Fruit fly (Drosophila melanogaster) whole organism, embryonic: ENCODE data around the gene Ctr9.

ENCODE experiments used
- Abd-B ChIP-seq: fragments of 200-800 bp; sonication (Bioruptor generic); optimal IDR thresholded peaks from 2 replicates; lab custom pipeline; 2018; ENCODE audit warnings: missing biosample characterization, mild to moderate bottlenecking, missing genetic modification characterization, moderate library complexity
- C15 ChIP-seq: fragments of 200-800 bp; sonication (Bioruptor generic); IDR thresholded peaks from 3 replicates; pipeline ENCODE4 v1.3.6; 2022; ENCODE audit warnings: missing biosample characterization, missing genetic modification characterization
- CG12236 ChIP-seq: fragments of 200-800 bp; sonication (Bioruptor generic); optimal IDR thresholded peaks from 2 replicates; lab custom pipeline; 2016; ENCODE audit warnings: missing biosample characterization, missing genetic modification characterization
- CG12391 ChIP-seq: fragments of 200-800 bp; sonication (Bioruptor generic); optimal IDR thresholded peaks from 3 replicates; lab custom pipeline; 2018; ENCODE audit warnings: missing biosample characterization, mild to moderate bottlenecking, missing genetic modification characterization, moderate library complexity
- CG13123 ChIP-seq: fragments of 200-800 bp; sonication (Bioruptor generic); optimal IDR thresholded peaks from 2 replicates; lab custom pipeline; 2016; ENCODE audit warnings: missing biosample characterization, missing genetic modification characterization
- CG15514 ChIP-seq: fragments of 200-800 bp; sonication (Bioruptor generic); optimal IDR thresholded peaks from 3 replicates; lab custom pipeline; 2017; ENCODE audit warnings: missing biosample characterization, missing genetic modification characterization, mild to moderate bottlenecking, moderate library complexity, missing genetic modification reagents
- CG17612 ChIP-seq: fragments of 200-800 bp; sonication (Bioruptor generic); IDR thresholded peaks from 2 replicates; pipeline ENCODE4 v1.3.6; 2022; ENCODE audit warnings: missing biosample characterization, missing genetic modification characterization
- CG1792 ChIP-seq: fragments of 200-800 bp; sonication (Bioruptor generic); optimal IDR thresholded peaks from 2 replicates; lab custom pipeline; 2016; ENCODE audit warnings: missing biosample characterization, missing genetic modification characterization
- CG18764 ChIP-seq: fragments of 200-800 bp; sonication (Bioruptor generic); optimal IDR thresholded peaks from 3 replicates; lab custom pipeline; 2016; ENCODE audit warnings: missing biosample characterization, missing genetic modification characterization
- CG2712 ChIP-seq: fragments of 200-800 bp; optimal IDR thresholded peaks from 3 replicates; lab custom pipeline; 2019; ENCODE audit warnings: missing biosample characterization, mild to moderate bottlenecking, missing genetic modification characterization, moderate library complexity
- CG3065 ChIP-seq: fragments of 200-800 bp; sonication (Bioruptor generic); optimal IDR thresholded peaks from 2 replicates; lab custom pipeline; 2016; ENCODE audit warnings: missing biosample characterization, missing genetic modification characterization
- CG31388 ChIP-seq: fragments of 200-800 bp; sonication (Bioruptor generic); optimal IDR thresholded peaks from 2 replicates; lab custom pipeline; 2016; ENCODE audit warnings: missing biosample characterization, missing genetic modification characterization
- CG4820 ChIP-seq: fragments of 200-800 bp; sonication (Bioruptor generic); optimal IDR thresholded peaks from 3 replicates; lab custom pipeline; 2016; ENCODE audit warnings: missing biosample characterization, missing genetic modification characterization
- CG6175 ChIP-seq: fragments of 200-800 bp; sonication (Bioruptor generic); IDR thresholded peaks from 3 replicates; pipeline ENCODE4 v1.3.6; 2022; ENCODE audit warnings: missing biosample characterization, missing genetic modification characterization
- CG6791 ChIP-seq: fragments of 200-800 bp; sonication (Bioruptor generic); IDR thresholded peaks from 3 replicates; pipeline ENCODE4 v1.3.6; 2022; ENCODE audit warnings: missing biosample characterization, missing genetic modification characterization; ENCODE audit not compliant: partially characterized antibody
- CG7839 ChIP-seq: fragments of 200-800 bp; sonication (Bioruptor generic); optimal IDR thresholded peaks from 3 replicates; lab custom pipeline; 2018; ENCODE audit warnings: missing biosample characterization, mild to moderate bottlenecking, missing genetic modification characterization, moderate library complexity
- CG8290 ChIP-seq, 3 experiments: fragments of 200-800 bp; sonication (Bioruptor generic); optimal IDR thresholded peaks; 2 replicates each; lab custom pipeline; 2016 to 2019; ENCODE audit warnings: missing biosample characterization in 3 of 3, missing genetic modification characterization in 3 of 3, mild to moderate bottlenecking in 2 of 3, moderate library complexity in 1 of 3
- CG8944 ChIP-seq: fragments of 200-800 bp; sonication (Bioruptor generic); optimal IDR thresholded peaks from 3 replicates; lab custom pipeline; 2016; ENCODE audit warnings: missing biosample characterization, missing genetic modification characterization
- CG9932 ChIP-seq: fragments of 200-800 bp; sonication (Bioruptor generic); IDR thresholded peaks from 2 replicates; pipeline ENCODE4 v1.3.6; 2022; ENCODE audit warnings: missing biosample characterization, missing genetic modification characterization
- NC2β ChIP-seq: fragments of 200-800 bp; sonication (Bioruptor generic); optimal IDR thresholded peaks from 2 replicates; lab custom pipeline; 2016; ENCODE audit warnings: missing biosample characterization, missing genetic modification characterization
- NfI ChIP-seq: fragments of 200-800 bp; sonication (Bioruptor generic); optimal IDR thresholded peaks from 3 replicates; lab custom pipeline; 2018; ENCODE audit warnings: missing biosample characterization, mild to moderate bottlenecking, missing genetic modification characterization, moderate library complexity
- cato ChIP-seq: fragments of 200-800 bp; sonication (Bioruptor generic); optimal IDR thresholded peaks from 2 replicates; lab custom pipeline; 2016; ENCODE audit warnings: missing biosample characterization, missing genetic modification characterization, borderline replicate concordance
- cg ChIP-seq: fragments of 200-800 bp; sonication (Bioruptor generic); optimal IDR thresholded peaks from 3 replicates; lab custom pipeline; 2019; ENCODE audit warnings: missing biosample characterization, mild to moderate bottlenecking, missing genetic modification characterization, moderate library complexity
- chn ChIP-seq: fragments of 200-800 bp; sonication (Bioruptor generic); optimal IDR thresholded peaks from 2 replicates; lab custom pipeline; 2016; ENCODE audit warnings: missing biosample characterization, missing genetic modification characterization
- dmrt11E ChIP-seq: fragments of 200-800 bp; sonication (Bioruptor generic); optimal IDR thresholded peaks from 3 replicates; lab custom pipeline; 2018; ENCODE audit warnings: missing biosample characterization, mild to moderate bottlenecking, missing genetic modification characterization, moderate library complexity
- en ChIP-seq: fragments of 200-800 bp; sonication (Bioruptor generic); optimal IDR thresholded peaks from 2 replicates; lab custom pipeline; 2016; ENCODE audit warnings: missing biosample characterization, missing genetic modification characterization
- eyg ChIP-seq: fragments of 200-800 bp; sonication (Bioruptor generic); optimal IDR thresholded peaks from 3 replicates; lab custom pipeline; 2016; ENCODE audit warnings: missing biosample characterization, missing genetic modification characterization
- fru ChIP-seq: fragments of >200 bp; optimal IDR thresholded peaks from 2 replicates; lab custom pipeline; 2017
- gfzf ChIP-seq: fragments of 200-800 bp; sonication (Bioruptor generic); optimal IDR thresholded peaks from 2 replicates; lab custom pipeline; 2016; ENCODE audit warnings: missing biosample characterization, mild to moderate bottlenecking, missing genetic modification characterization, moderate library complexity
- lab ChIP-seq: fragments of 200-800 bp; sonication (Bioruptor generic); optimal IDR thresholded peaks from 3 replicates; lab custom pipeline; 2017; ENCODE audit warnings: missing biosample characterization, missing genetic modification characterization, mild to moderate bottlenecking, moderate library complexity, missing genetic modification reagents
- mam ChIP-seq: fragments of 200-800 bp; sonication (Bioruptor generic); optimal IDR thresholded peaks from 3 replicates; lab custom pipeline; 2016; ENCODE audit warnings: missing biosample characterization, missing genetic modification characterization
- nau ChIP-seq: fragments of 200-800 bp; sonication (Bioruptor generic); optimal IDR thresholded peaks from 3 replicates; lab custom pipeline; 2017; ENCODE audit warnings: missing biosample characterization, mild to moderate bottlenecking, missing genetic modification characterization, missing genetic modification reagents
- odd ChIP-seq: fragments of 200-800 bp; sonication (Bioruptor generic); optimal IDR thresholded peaks from 2 replicates; lab custom pipeline; 2017; ENCODE audit warnings: missing biosample characterization, mild to moderate bottlenecking, missing genetic modification characterization
- onecut ChIP-seq: fragments of 200-800 bp; sonication (Bioruptor generic); IDR thresholded peaks from 2 replicates; pipeline ENCODE4 v1.3.6; 2022; ENCODE audit warnings: missing biosample characterization, missing genetic modification characterization
- otp ChIP-seq: fragments of 200-800 bp; sonication (Bioruptor generic); IDR thresholded peaks from 3 replicates; pipeline ENCODE4, ENCODE4 v1.3.6; 2022; ENCODE audit warnings: missing biosample characterization, missing genetic modification characterization
- peb ChIP-seq: fragments of 200-800 bp; sonication (Bioruptor generic); IDR thresholded peaks from 2 replicates; pipeline ENCODE4 v1.3.6; 2022; ENCODE audit warnings: missing biosample characterization, missing genetic modification characterization
- phol ChIP-seq: fragments of 200-800 bp; sonication (Bioruptor generic); optimal IDR thresholded peaks from 3 replicates; lab custom pipeline; 2018; ENCODE audit warnings: missing biosample characterization, mild to moderate bottlenecking, missing genetic modification characterization, moderate library complexity
- psq ChIP-seq: fragments of 200-800 bp; sonication (Bioruptor generic); optimal IDR thresholded peaks from 2 replicates; lab custom pipeline; 2017; ENCODE audit warnings: missing biosample characterization, missing genetic modification characterization
- run ChIP-seq: fragments of 200-800 bp; sonication (Bioruptor generic); optimal IDR thresholded peaks from 3 replicates; lab custom pipeline; 2018; ENCODE audit warnings: missing biosample characterization, mild to moderate bottlenecking, missing genetic modification characterization
- sc ChIP-seq, 3 experiments: fragments of >200 bp in 2 of 3; fragments of 200-800 bp in 1 of 3; sonication (Bioruptor generic) in 1 of 3; optimal IDR thresholded peaks; 2 replicates in 2 of 3; 3 replicates in 1 of 3; lab custom pipeline; 2017; ENCODE audit warnings: mild to moderate bottlenecking in 1 of 3, missing biosample characterization in 1 of 3, missing genetic modification characterization in 1 of 3, missing genetic modification reagents in 1 of 3
- schlank ChIP-seq: fragments of 200-800 bp; sonication (Bioruptor generic); optimal IDR thresholded peaks from 2 replicates; lab custom pipeline; 2018; ENCODE audit warnings: missing biosample characterization, mild to moderate bottlenecking, missing genetic modification characterization
- sim ChIP-seq: fragments of 200-800 bp; sonication (Bioruptor generic); IDR thresholded peaks from 2 replicates; pipeline ENCODE4 v1.3.6; 2022; ENCODE audit warnings: missing biosample characterization, missing genetic modification characterization
- tin ChIP-seq: fragments of 200-800 bp; sonication (Bioruptor generic); optimal IDR thresholded peaks from 3 replicates; lab custom pipeline; 2016; ENCODE audit warnings: missing biosample characterization, missing genetic modification characterization
- toy ChIP-seq: fragments of 200-800 bp; sonication (Bioruptor generic); IDR thresholded peaks from 2 replicates; pipeline ENCODE4 v1.3.6; 2022; ENCODE audit warnings: missing biosample characterization, missing genetic modification characterization
- twi ChIP-seq: fragments of 200-800 bp; optimal IDR thresholded peaks from 2 replicates; lab custom pipeline; 2019; ENCODE audit warnings: missing biosample characterization, mild to moderate bottlenecking, missing genetic modification characterization, moderate library complexity
- unc-4 ChIP-seq: fragments of 200-800 bp; sonication (Bioruptor generic); IDR thresholded peaks from 2 replicates; pipeline ENCODE4 v1.3.6; 2022; ENCODE audit warnings: missing biosample characterization, missing genetic modification characterization; ENCODE audit not compliant: partially characterized antibody
- vfl ChIP-seq: fragments of 200-800 bp; sonication (Bioruptor generic); optimal IDR thresholded peaks from 2 replicates; lab custom pipeline; 2016; ENCODE audit warnings: missing biosample characterization, missing genetic modification characterization
- yki ChIP-seq: fragments of >200 bp; optimal IDR thresholded peaks from 3 replicates; lab custom pipeline; 2018

Ctr9 gene

dm6 chr3L:1334571-1335427 lies 27.8 kb downstream of the Ctr9 start, which contains the start of the genes Hmbs and CG2211 (continued):
- TF ChIP-seq lab (GFP tag; lab: Kevin White, UChicago) (peak; percentile 94), peb (GFP tag; lab: Robert Waterston, UW) (peak; percentile 74), CG12391 (peak; percentile 94), CG6175 (GFP tag; lab: Robert Waterston, UW) (peak; percentile 67; the same call in 2 of the 3 replicates), CG31388 (GFP tag; lab: Kevin White, UChicago) (peak; percentile 76), CG2712 (peak; percentile 90), CG8944 (GFP tag; lab: Kevin White, UChicago) (peak; percentile 89), en (GFP tag; lab: Kevin White, UChicago) (peak; percentile 3), otp (GFP tag; lab: Robert Waterston, UW) (peak; percentile 71; the same call in 2 of the 3 replicates), fru (lab: Kevin White, UChicago) (no peak), NfI (GFP tag; lab: Kevin White, UChicago) (peak; percentile 79), C15 (peak; percentile 72; the same call in 1 of the 3 replicates), nau (GFP tag; lab: Kevin White, UChicago) (no peak), cg (no peak), unc-4 (GFP tag; lab: Robert Waterston, UW) (peak; percentile 48; the same call in 1 of the 2 replicates), CG3065 (GFP tag; lab: Kevin White, UChicago) (peak; percentile 68), CG9932 (GFP tag; lab: Robert Waterston, UW) (peak; percentile 94), CG15514 (GFP tag; lab: Kevin White, UChicago) (peak; percentile 94), CG8290 (GFP tag; optimal IDR thresholded peaks at IDR 0.05; lab: Kevin White, UChicago) (peak; percentile 70), CG8290 (tag; optimal IDR thresholded peaks at IDR 0.05; lab: Kevin White, UChicago) (peak; percentile 58 to 88), sim (no peak), onecut (GFP tag; lab: Robert Waterston, UW) (peak; percentile 72), sc (optimal IDR thresholded peaks at IDR 0.05; lab: Kevin White, UChicago) (no peak), sc (GFP tag; optimal IDR thresholded peaks at IDR 0.05; lab: Kevin White, UChicago) (peak; percentile 51), toy (0 out of 2 replicates have a peak, but pooled peaks have one; percentile 51), run (tag; lab: Kevin White, UChicago) (peak; percentile 57), dmrt11E (peak; percentile 83), eyg (GFP tag; lab: Kevin White, UChicago) (peak; percentile 75), chn (peak; percentile 92), cato (GFP tag; lab: Kevin White, UChicago) (peak; percentile 74), gfzf (GFP tag; lab: Kevin White, UChicago) (peak; percentile 94), Abd-B (GFP tag; lab: Kevin White, UChicago) (peak; percentile 82), CG6791 (GFP tag; lab: Robert Waterston, UW) (peak; percentile 17; the same call in 1 of the 3 replicates), CG12236 (peak; percentile 77), tin (GFP tag; lab: Kevin White, UChicago) (peak; percentile 92), psq (GFP tag; lab: Kevin White, UChicago) (peak; percentile 73), CG4820 (GFP tag; lab: Kevin White, UChicago) (peak; percentile 87), CG17612 (peak; percentile 59; the same call in 1 of the 2 replicates), CG13123 (GFP tag; lab: Kevin White, UChicago) (peak; percentile 82), mam (peak; percentile 91), twi (peak; percentile 77), odd (GFP tag; lab: Kevin White, UChicago) (peak; percentile 37), CG18764 (GFP tag; lab: Kevin White, UChicago) (peak; percentile 80), yki (lab: Kevin White, UChicago) (no peak), phol (tag; lab: Kevin White, UChicago) (peak; percentile 95), CG1792 (GFP tag; lab: Kevin White, UChicago) (peak; percentile 75), vfl (GFP tag; lab: Kevin White, UChicago) (peak; percentile 85), schlank (tag; lab: Kevin White, UChicago) (peak; percentile 33), NC2β (peak; percentile 90), CG7839 (tag; lab: Kevin White, UChicago) (peak; percentile 86)
